Fruit fly (Drosophila melanogaster) whole organism, adult: ENCODE results near the gene CG9500.

Experiments used
- CG11617 ChIP-seq: fragments of 200-800 bp; sonication (Bioruptor generic); optimal IDR thresholded peaks from 2 replicates; lab custom pipeline; 2017; ENCODE audit warnings: mild to moderate bottlenecking, missing biosample characterization, missing genetic modification reagents, missing genetic modification characterization
- CG12768 ChIP-seq: fragments of 200-800 bp; sonication (Bioruptor generic); optimal IDR thresholded peaks from 2 replicates; lab custom pipeline; 2017; ENCODE audit warnings: missing biosample characterization, missing genetic modification characterization, mild to moderate bottlenecking, moderate library complexity, missing genetic modification reagents
- CG14711 ChIP-seq: fragments of 200-800 bp; sonication (Bioruptor generic); optimal IDR thresholded peaks from 2 replicates; lab custom pipeline; 2018; ENCODE audit warnings: missing biosample characterization, mild to moderate bottlenecking, missing genetic modification characterization, moderate library complexity
- CG1620 ChIP-seq: fragments of 200-800 bp; sonication (Bioruptor generic); optimal IDR thresholded peaks from 2 replicates; lab custom pipeline; 2016; ENCODE audit warnings: missing biosample characterization, missing genetic modification characterization
- CG33017 ChIP-seq: fragments of 200-800 bp; sonication (Bioruptor generic); optimal IDR thresholded peaks from 2 replicates; lab custom pipeline; 2018; ENCODE audit warnings: missing biosample characterization, mild to moderate bottlenecking, missing genetic modification characterization, moderate library complexity
- CG5204 ChIP-seq: fragments of 200-800 bp; sonication (Bioruptor generic); optimal IDR thresholded peaks from 2 replicates; lab custom pipeline; 2016; ENCODE audit warnings: missing biosample characterization, missing genetic modification characterization
- CG7045 ChIP-seq: fragments of 200-800 bp; sonication (Bioruptor generic); optimal IDR thresholded peaks from 2 replicates; lab custom pipeline; 2017; ENCODE audit warnings: missing biosample characterization, mild to moderate bottlenecking, missing genetic modification characterization
- CG7101 ChIP-seq: fragments of 200-800 bp; sonication (Bioruptor generic); optimal IDR thresholded peaks from 2 replicates; lab custom pipeline; 2018; ENCODE audit warnings: missing biosample characterization, mild to moderate bottlenecking, missing genetic modification characterization, moderate library complexity
- Clk ChIP-seq: fragments of 200-800 bp; sonication (Bioruptor generic); optimal IDR thresholded peaks from 2 replicates; lab custom pipeline; 2017; ENCODE audit warnings: missing biosample characterization, missing genetic modification characterization
- Crg-1 ChIP-seq: fragments of 200-800 bp; sonication (Bioruptor generic); optimal IDR thresholded peaks from 2 replicates; lab custom pipeline; 2016; ENCODE audit warnings: missing biosample characterization, missing genetic modification characterization
- Hr96 ChIP-seq: fragments of 200-800 bp; sonication (Bioruptor generic); optimal IDR thresholded peaks from 2 replicates; lab custom pipeline; 2016; ENCODE audit warnings: missing biosample characterization, missing genetic modification characterization
- Mnt ChIP-seq: fragments of 200-800 bp; sonication (Bioruptor generic); optimal IDR thresholded peaks from 2 replicates; lab custom pipeline; 2016; ENCODE audit warnings: missing biosample characterization, mild to moderate bottlenecking, missing genetic modification characterization
- bab1 ChIP-seq: fragments of 200-800 bp; sonication (Bioruptor generic); optimal IDR thresholded peaks from 3 replicates; lab custom pipeline; 2019; ENCODE audit warnings: missing biosample characterization, mild to moderate bottlenecking, missing genetic modification characterization, moderate library complexity
- cic ChIP-seq: fragments of 200-800 bp; sonication (Bioruptor generic); optimal IDR thresholded peaks from 2 replicates; lab custom pipeline; 2017; ENCODE audit warnings: missing biosample characterization, mild to moderate bottlenecking, missing genetic modification characterization, moderate library complexity
- cnc ChIP-seq, 2 experiments: fragments of >200 bp; optimal IDR thresholded peaks; 2 replicates each; lab custom pipeline; 2017
- kay ChIP-seq: fragments of 200-800 bp; sonication (Bioruptor generic); peaks from one replicate; lab custom pipeline; 2016; ENCODE audit warnings: missing biosample characterization, missing genetic modification characterization, borderline replicate concordance
- ovo ChIP-seq: fragments of 200-800 bp; sonication (Bioruptor generic); optimal IDR thresholded peaks from 2 replicates; lab custom pipeline; 2016; ENCODE audit warnings: missing biosample characterization, missing genetic modification characterization
- pad ChIP-seq: fragments of 200-800 bp; sonication (Bioruptor generic); optimal IDR thresholded peaks from 3 replicates; lab custom pipeline; 2017; ENCODE audit warnings: missing biosample characterization, missing genetic modification characterization, mild to moderate bottlenecking, moderate library complexity, missing genetic modification reagents
- tj ChIP-seq: fragments of 200-800 bp; sonication (Bioruptor generic); optimal IDR thresholded peaks from 3 replicates; lab custom pipeline; 2017; ENCODE audit warnings: missing biosample characterization, mild to moderate bottlenecking, missing genetic modification characterization, moderate library complexity
- toe ChIP-seq: fragments of 200-800 bp; sonication (Bioruptor generic); optimal IDR thresholded peaks from 2 replicates; lab custom pipeline; 2016; ENCODE audit warnings: missing biosample characterization, missing genetic modification characterization

The CG9500 gene

dm6 chr2L:6348327-6348726 is 9.8 kb downstream of the CG9500 start, which contains the start of gene CG9497:
CG9497 (minus strand) TSS chr2L:6348427.
- no peak for TF ChIP-seq tj
- peak; percentile 74 for TF ChIP-seq kay (GFP tag; lab: Kevin White, UChicago)

dm6 chr2L:6343084-6343873 is 14.8 kb downstream of the CG9500 start:
- TF ChIP-seq CG1620 (GFP tag; lab: Kevin White, UChicago) (no peak), cic (GFP tag; lab: Kevin White, UChicago) (peak; percentile 94), Clk (GFP tag; lab: Kevin White, UChicago) (no peak), kay (GFP tag; lab: Kevin White, UChicago) (peak; percentile 92), CG5204 (GFP tag; lab: Kevin White, UChicago) (no peak), CG33017 (tag; lab: Kevin White, UChicago) (no peak), bab1 (GFP tag; lab: Kevin White, UChicago) (no peak), cnc (optimal IDR thresholded peaks at IDR 0.05; lab: Kevin White, UChicago) (no peak), Mnt (peak; percentile 68), CG11617 (GFP tag; lab: Kevin White, UChicago) (no peak), CG7045 (no peak), CG14711 (tag; lab: Kevin White, UChicago) (no peak), CG7101 (tag; lab: Kevin White, UChicago) (no peak), CG12768 (GFP tag; lab: Kevin White, UChicago) (peak; percentile 34), toe (GFP tag; lab: Kevin White, UChicago) (no peak)

DNA sequence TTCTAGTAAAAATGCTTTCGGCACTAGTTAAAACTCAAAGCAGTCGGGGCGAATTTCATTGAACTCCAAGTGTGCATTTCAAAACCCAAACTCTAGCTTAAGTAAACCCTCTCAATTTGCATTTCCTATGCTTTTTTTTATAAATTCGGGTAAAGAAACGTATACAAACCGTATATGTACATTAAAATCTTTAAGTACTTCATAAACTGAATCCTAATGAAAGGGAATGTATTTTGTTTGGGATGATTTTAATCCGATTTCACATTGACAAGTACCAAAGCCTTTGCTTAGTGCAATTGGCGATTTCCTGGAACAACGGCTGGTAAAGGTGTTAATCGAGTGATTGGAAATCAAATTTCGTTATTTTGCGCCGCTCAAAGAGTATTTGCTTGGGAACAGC is 16.9 kb downstream of the CG9500 start:
- TF ChIP-seq kay (GFP tag; lab: Kevin White, UChicago) = peak; percentile 91
- TF ChIP-seq CG12768 (GFP tag; lab: Kevin White, UChicago) = no peak

DNA sequence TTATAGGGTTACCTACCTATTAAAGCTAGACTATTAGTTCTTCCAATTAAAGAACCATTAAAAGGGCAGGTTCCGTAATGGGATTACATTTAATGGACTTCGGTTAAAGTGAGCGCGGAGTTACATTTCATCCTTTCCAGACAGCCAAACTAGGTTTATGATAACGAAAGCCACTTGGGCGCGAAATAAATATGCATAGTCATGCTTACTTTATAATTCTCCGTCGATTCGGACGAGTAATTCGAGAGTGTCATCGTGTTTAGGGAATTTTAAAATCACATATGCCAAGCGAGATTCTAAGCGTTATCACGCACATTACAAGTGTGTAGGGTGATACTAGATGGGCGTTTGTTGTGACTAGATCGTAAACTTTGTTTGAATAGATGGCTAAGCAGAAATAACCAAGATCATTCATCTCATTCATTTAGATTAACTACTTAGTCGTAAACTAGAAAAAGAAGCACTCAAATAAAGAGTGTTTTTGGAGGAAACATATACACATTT is 17.8 kb downstream of the CG9500 start:
- TF ChIP-seq CG11617 (GFP tag; lab: Kevin White, UChicago) (no peak), CG12768 (GFP tag; lab: Kevin White, UChicago) (no peak), Crg-1 (GFP tag; lab: Kevin White, UChicago) (no peak), CG7045 (no peak), kay (GFP tag; lab: Kevin White, UChicago) (peak; percentile 95), CG7101 (tag; lab: Kevin White, UChicago) (no peak), cnc (optimal IDR thresholded peaks at IDR 0.05; lab: Kevin White, UChicago) (peak; percentile 57 to 99), ovo (GFP tag; lab: Kevin White, UChicago) (no peak), tj (no peak), bab1 (GFP tag; lab: Kevin White, UChicago) (no peak), CG14711 (tag; lab: Kevin White, UChicago) (no peak), Hr96 (no peak), cic (GFP tag; lab: Kevin White, UChicago) (no peak)

- TF ChIP-seq cic (GFP tag; lab: Kevin White, UChicago) = peak; percentile 10
- TF ChIP-seq bab1 (GFP tag; lab: Kevin White, UChicago) = no peak
- TF ChIP-seq CG5204 (GFP tag; lab: Kevin White, UChicago) = peak; percentile 65
- TF ChIP-seq ovo (GFP tag; lab: Kevin White, UChicago) = peak; percentile 28
- no peak for TF ChIP-seq pad (GFP tag; lab: Kevin White, UChicago)
- TF ChIP-seq cnc (optimal IDR thresholded peaks at IDR 0.05; lab: Kevin White, UChicago) = no peak
- TF ChIP-seq Mnt = peak; percentile 35
- peak; percentile 84 for TF ChIP-seq CG12768 (GFP tag; lab: Kevin White, UChicago)
- no peak for TF ChIP-seq Crg-1 (GFP tag; lab: Kevin White, UChicago)
- TF ChIP-seq CG1620 (GFP tag; lab: Kevin White, UChicago) = peak; percentile 25
- TF ChIP-seq CG11617 (GFP tag; lab: Kevin White, UChicago) = peak; percentile 28
- peak; percentile 72 for TF ChIP-seq tj
- peak; percentile 32 for TF ChIP-seq Hr96
- no peak for TF ChIP-seq Clk (GFP tag; lab: Kevin White, UChicago)
- no peak for TF ChIP-seq kay (GFP tag; lab: Kevin White, UChicago)
- peak; percentile 34 for TF ChIP-seq CG14711 (tag; lab: Kevin White, UChicago)
- peak; percentile 67 for TF ChIP-seq CG7101 (tag; lab: Kevin White, UChicago)
- peak; percentile 29 for TF ChIP-seq toe (GFP tag; lab: Kevin White, UChicago)
- peak; percentile 27 for TF ChIP-seq CG7045
- peak; percentile 66 for TF ChIP-seq CG33017 (tag; lab: Kevin White, UChicago)
These were observed 18.9 kb downstream of the CG9500 start for dm6 chr2L:6339010-6339897.
